Worm (Caenorhabditis elegans) whole organism, L3 larva: Measurements from ENCODE around the gene hpo-39.

Experiments
- ZK546.5 ChIP-seq: sonication (generic microtip); optimal IDR thresholded peaks from 2 replicates; lab custom pipeline; 2017; ENCODE audit warnings: missing biosample characterization, missing genetic modification characterization
- ceh-16 ChIP-seq: sonication (generic microtip); optimal IDR thresholded peaks from 2 replicates; lab custom pipeline; 2017; ENCODE audit warnings: missing biosample characterization, missing genetic modification characterization
- mdl-1 ChIP-seq: fragments of 150-350 bp; optimal IDR thresholded peaks from 2 replicates; lab custom pipeline; 2014; ENCODE audit warnings: missing biosample characterization, missing genetic modification characterization
- nhr-67 ChIP-seq: fragments of 150-350 bp; optimal IDR thresholded peaks from 2 replicates; lab custom pipeline; 2014; ENCODE audit warnings: missing biosample characterization, missing genetic modification characterization
- nhr-77 ChIP-seq: fragments of 150-350 bp; optimal IDR thresholded peaks from 2 replicates; lab custom pipeline; 2014; ENCODE audit warnings: missing biosample characterization, missing genetic modification characterization
- tbx-2 ChIP-seq: sonication (generic microtip); optimal IDR thresholded peaks from 2 replicates; lab custom pipeline; 2016; ENCODE audit warnings: mild to moderate bottlenecking, missing genetic modification characterization, missing compliant biosample characterization
- zag-1 ChIP-seq: fragments of 150-350 bp; optimal IDR thresholded peaks from 2 replicates; lab custom pipeline; 2014; ENCODE audit warnings: missing biosample characterization, missing genetic modification characterization

ce11 chrV:4549191-4549590 lies 24.5 kb downstream of the hpo-39 start, which contains the start of gene sos-1:
- TF ChIP-seq zag-1 (tag; lab: Kevin White, UChicago) = no peak
- TF ChIP-seq mdl-1 (tag; lab: Kevin White, UChicago) = no peak
- TF ChIP-seq ceh-16 (tag; lab: Kevin White, UChicago) = no peak
- TF ChIP-seq nhr-77 (tag; lab: Kevin White, UChicago) = no peak
- no peak for TF ChIP-seq nhr-67 (tag; lab: Kevin White, UChicago)
- TF ChIP-seq ZK546.5 (tag; lab: Kevin White, UChicago) = no peak
- no peak for TF ChIP-seq tbx-2 (tag; lab: Kevin White, UChicago)
